Worm (Caenorhabditis elegans): ENCODE results near the gene R08D7.5.

Gene R08D7.5

ce11 chrIII:8971255-8972020, 2.5 kb upstream of the R08D7.5 start, which contains the start of the genes eif-3.D and R08D7.4 (continued):
- TF ChIP-seq ztf-6 (GFP tag; IDR thresholded peaks at IDR 0.05): no peak
- TF ChIP-seq ets-4 (GFP tag; optimal IDR thresholded peaks at IDR 0.05): no peak
- no peak for TF ChIP-seq tbx-9 (tag; optimal IDR thresholded peaks at IDR 0.05; ENCODE audit: borderline replicate concordance)
- TF ChIP-seq hmg-1.2 (GFP tag; IDR thresholded peaks at IDR 0.05): peak; percentile 38; the same call in 1 of the 2 replicates
- peak; percentile 25; the same call in 1 of the 2 replicates for TF ChIP-seq D2030.7 (GFP tag; IDR thresholded peaks at IDR 0.05)
- peak; percentile 6 for TF ChIP-seq F49E8.2 (tag; optimal IDR thresholded peaks at IDR 0.05; ENCODE audit: insufficient read depth)
- no peak for TF ChIP-seq unc-62 (GFP tag; optimal IDR thresholded peaks at IDR 0.05)
- TF ChIP-seq ZK185.1 (tag; optimal IDR thresholded peaks at IDR 0.05; ENCODE audit: poor library complexity, severe bottlenecking): no peak
- peak; percentile 38; the same call in 1 of the 2 replicates for TF ChIP-seq madf-6 (GFP tag; IDR thresholded peaks at IDR 0.05)
- peak; percentile 35 for TF ChIP-seq ceh-27 (GFP tag; optimal IDR thresholded peaks at IDR 0.05)
- peak; percentile 49 for TF ChIP-seq attf-5 (GFP tag; optimal IDR thresholded peaks at IDR 0.05)
- TF ChIP-seq cebp-1 (GFP tag; IDR thresholded peaks at IDR 0.05): no peak
- peak; percentile 51 for TF ChIP-seq cebp-1 (tag; optimal IDR thresholded peaks at IDR 0.05)
- TF ChIP-seq bed-1 (GFP tag; IDR thresholded peaks at IDR 0.05): no peak
- TF ChIP-seq tlf-1 (GFP tag; optimal IDR thresholded peaks at IDR 0.05): no peak
- no peak for TF ChIP-seq ztf-28 (GFP tag; IDR thresholded peaks at IDR 0.05)
- peak; percentile 96 for TF ChIP-seq ztf-18 (tag; optimal IDR thresholded peaks at IDR 0.05)
- peak; percentile 50 for TF ChIP-seq lsl-1 (GFP tag; optimal IDR thresholded peaks at IDR 0.05)
- TF ChIP-seq Y53G8AR.9 (GFP tag; conservative IDR thresholded peaks at IDR 0.05): no peak
- TF ChIP-seq Y95B8A.8 (GFP tag; IDR thresholded peaks at IDR 0.05): 0 out of 2 replicates have a peak, but pooled peaks have one; percentile 15
- no peak for TF ChIP-seq egrh-3 (GFP tag; IDR thresholded peaks at IDR 0.05)
- TF ChIP-seq F23B12.7 (tag; optimal IDR thresholded peaks at IDR 0.05; ENCODE audit: insufficient read depth): peak; percentile 30
- TF ChIP-seq ceh-100 (GFP tag; IDR thresholded peaks at IDR 0.05): no peak
- TF ChIP-seq nhr-80 (tag; optimal IDR thresholded peaks at IDR 0.05): peak; percentile 29
- no peak for TF ChIP-seq B0035.1 (tag; optimal IDR thresholded peaks at IDR 0.05)
- TF ChIP-seq let-607 (tag; optimal IDR thresholded peaks at IDR 0.05): peak in 1 of 2 experiments; percentile 30
- TF ChIP-seq egl-18 (GFP tag; IDR thresholded peaks at IDR 0.05): no peak
- peak; percentile 70 for TF ChIP-seq dox-1 (GFP tag; IDR thresholded peaks at IDR 0.05)

- TF ChIP-seq lir-1 (GFP tag; conservative IDR thresholded peaks at IDR 0.05) (no peak), snpc-4 (GFP tag; optimal IDR thresholded peaks at IDR 0.05) (no peak), snpc-4 (tag; optimal IDR thresholded peaks at IDR 0.05) (no peak), ceh-27 (GFP tag; optimal IDR thresholded peaks at IDR 0.05) (peak; percentile 55), tbp1 (GFP tag; optimal IDR thresholded peaks at IDR 0.05) (no peak), lsy-27 (tag; optimal IDR thresholded peaks at IDR 0.05; ENCODE audit: borderline replicate concordance, insufficient read depth) (no peak), hsf-1 (GFP tag; IDR thresholded peaks at IDR 0.05) (no peak), xnd-1 (tag; optimal IDR thresholded peaks at IDR 0.05) (no peak)
Measured at ce11 chrIII:8973163-8973562, 763 bp upstream of the R08D7.5 start.

ce11 chrIII:8974835-8975234, 909 bp downstream of the R08D7.5 start:
- TF ChIP-seq F22D6.2 (tag; optimal IDR thresholded peaks at IDR 0.05): peak; percentile 7
- TF ChIP-seq F37B4.10 (GFP tag; IDR thresholded peaks at IDR 0.05): no peak
- 0 out of 2 replicates have a peak, but pooled peaks have one; percentile 26 for TF ChIP-seq nhr-120 (GFP tag; IDR thresholded peaks at IDR 0.05)
- TF ChIP-seq die-1 (tag; optimal IDR thresholded peaks at IDR 0.05): peak; percentile 17
- TF ChIP-seq lin-54 (GFP tag; optimal IDR thresholded peaks at IDR 0.05): peak; percentile 6
- TF ChIP-seq zim-3 (tag; optimal IDR thresholded peaks at IDR 0.05): peak; percentile 26
- peak; percentile 27 for TF ChIP-seq atf-7 (tag; optimal IDR thresholded peaks at IDR 0.05)
- no peak for TF ChIP-seq egl-18 (GFP tag; IDR thresholded peaks at IDR 0.05)
- TF ChIP-seq hsf-1 (GFP tag; IDR thresholded peaks at IDR 0.05): peak; percentile 47; the same call in 1 of the 2 replicates
- peak; percentile 81; the same call in 1 of the 2 replicates for TF ChIP-seq madf-3 (GFP tag; IDR thresholded peaks at IDR 0.05)
- TF ChIP-seq mel-28 (tag; optimal IDR thresholded peaks at IDR 0.05; ENCODE audit: borderline replicate concordance): peak; percentile 4
- TF ChIP-seq Y79H2A.3 (GFP tag; conservative IDR thresholded peaks at IDR 0.05): 0 out of 2 replicates have a peak, but pooled peaks have one; percentile 7
